Fruit fly (Drosophila melanogaster) whole organism, embryonic: ENCODE results near the gene Pex3.

Source experiments
- Atf-2 ChIP-seq: fragments of 200-800 bp; sonication (Bioruptor generic); optimal IDR thresholded peaks from 2 replicates; lab custom pipeline; 2016; ENCODE audit warnings: missing biosample characterization, missing genetic modification characterization
- B-H1 ChIP-seq: fragments of 200-800 bp; sonication (Bioruptor generic); IDR thresholded peaks from 3 replicates; pipeline ENCODE4 v1.3.6; 2022; ENCODE audit warnings: missing biosample characterization, missing genetic modification characterization
- B-H2 ChIP-seq: fragments of 200-800 bp; sonication (Bioruptor generic); optimal IDR thresholded peaks from 2 replicates; lab custom pipeline; 2018; ENCODE audit warnings: missing biosample characterization, mild to moderate bottlenecking, missing genetic modification characterization
- Bdp1 ChIP-seq: fragments of 200-800 bp; sonication (Bioruptor generic); optimal IDR thresholded peaks from 3 replicates; lab custom pipeline; 2016; ENCODE audit warnings: missing biosample characterization, missing genetic modification characterization
- CG10431 ChIP-seq: fragments of 200-800 bp; sonication (Bioruptor generic); optimal IDR thresholded peaks from 3 replicates; lab custom pipeline; 2018; ENCODE audit warnings: missing biosample characterization, mild to moderate bottlenecking, missing genetic modification characterization
- CG10543 ChIP-seq: fragments of 200-800 bp; sonication (Bioruptor generic); optimal IDR thresholded peaks from 3 replicates; lab custom pipeline; 2017; ENCODE audit warnings: missing biosample characterization, mild to moderate bottlenecking, missing genetic modification characterization, moderate library complexity
- CG11696 ChIP-seq: fragments of 200-800 bp; sonication (Bioruptor generic); IDR thresholded peaks from 2 replicates; pipeline ENCODE4 v1.3.6; 2022; ENCODE audit warnings: missing biosample characterization, missing genetic modification characterization
- CG12391 ChIP-seq: fragments of 200-800 bp; sonication (Bioruptor generic); optimal IDR thresholded peaks from 3 replicates; lab custom pipeline; 2018; ENCODE audit warnings: missing biosample characterization, mild to moderate bottlenecking, missing genetic modification characterization, moderate library complexity
- CG12744 ChIP-seq: fragments of 200-800 bp; sonication (Bioruptor generic); optimal IDR thresholded peaks from 2 replicates; lab custom pipeline; 2016; ENCODE audit warnings: missing biosample characterization, missing genetic modification characterization
- CG13624 ChIP-seq: fragments of 200-800 bp; sonication (Bioruptor generic); optimal IDR thresholded peaks from 2 replicates; lab custom pipeline; 2016; ENCODE audit warnings: missing biosample characterization, missing genetic modification characterization
- CG13775 ChIP-seq: fragments of 200-800 bp; sonication (Bioruptor generic); optimal IDR thresholded peaks from 3 replicates; lab custom pipeline; 2017; ENCODE audit warnings: missing biosample characterization, mild to moderate bottlenecking, missing genetic modification characterization
- CG17186 ChIP-seq: fragments of 200-800 bp; sonication (Bioruptor generic); optimal IDR thresholded peaks from 3 replicates; lab custom pipeline; 2017; ENCODE audit warnings: missing biosample characterization, missing genetic modification reagents, missing genetic modification characterization
- CG17359 ChIP-seq: fragments of 200-800 bp; sonication (Bioruptor generic); optimal IDR thresholded peaks from 3 replicates; lab custom pipeline; 2018; ENCODE audit warnings: missing biosample characterization, mild to moderate bottlenecking, missing genetic modification characterization, moderate library complexity
- CG18262 ChIP-seq: fragments of 200-800 bp; optimal IDR thresholded peaks from 3 replicates; lab custom pipeline; 2019; ENCODE audit warnings: missing biosample characterization, mild to moderate bottlenecking, missing genetic modification characterization, moderate library complexity
- CG34224 ChIP-seq: fragments of 200-800 bp; sonication (Bioruptor generic); IDR thresholded peaks from 3 replicates; pipeline ENCODE4 v1.3.6; 2022; ENCODE audit warnings: missing biosample characterization, missing genetic modification characterization; ENCODE audit not compliant: partially characterized antibody
- CG3995 ChIP-seq: fragments of 200-800 bp; sonication (Bioruptor generic); optimal IDR thresholded peaks from 3 replicates; lab custom pipeline; 2016; ENCODE audit warnings: missing biosample characterization, missing genetic modification characterization
- CG42726 ChIP-seq: fragments of 200-800 bp; sonication (Bioruptor generic); IDR thresholded peaks from 2 replicates; pipeline ENCODE4 v1.3.6; 2022; ENCODE audit warnings: missing biosample characterization, missing genetic modification characterization; ENCODE audit not compliant: partially characterized antibody
- CG4282 ChIP-seq: fragments of 200-800 bp; sonication (Bioruptor generic); optimal IDR thresholded peaks from 2 replicates; lab custom pipeline; 2016; ENCODE audit warnings: missing biosample characterization, missing genetic modification characterization
- CG7357 ChIP-seq: fragments of 200-800 bp; sonication (Bioruptor generic); IDR thresholded peaks from 3 replicates; pipeline ENCODE4 v1.3.6; 2022; ENCODE audit warnings: missing biosample characterization, missing genetic modification characterization
- CG7556 ChIP-seq: fragments of 200-800 bp; sonication (Bioruptor generic); optimal IDR thresholded peaks from 2 replicates; lab custom pipeline; 2017; ENCODE audit warnings: missing biosample characterization, mild to moderate bottlenecking, missing genetic modification characterization
- CG8388 ChIP-seq: fragments of 200-800 bp; sonication (Bioruptor generic); optimal IDR thresholded peaks from 2 replicates; lab custom pipeline; 2019; ENCODE audit warnings: missing biosample characterization, mild to moderate bottlenecking, missing genetic modification characterization, moderate library complexity
- CG8944 ChIP-seq: fragments of 200-800 bp; sonication (Bioruptor generic); optimal IDR thresholded peaks from 3 replicates; lab custom pipeline; 2016; ENCODE audit warnings: missing biosample characterization, missing genetic modification characterization
- Fer1 ChIP-seq: fragments of 200-800 bp; sonication (Bioruptor generic); optimal IDR thresholded peaks from 2 replicates; lab custom pipeline; 2017; ENCODE audit warnings: missing biosample characterization, mild to moderate bottlenecking, missing genetic modification characterization
- HLH4C ChIP-seq: fragments of 200-800 bp; sonication (Bioruptor generic); IDR thresholded peaks from 3 replicates; pipeline ENCODE4 v1.3.6; 2022; ENCODE audit warnings: missing biosample characterization, missing genetic modification characterization; ENCODE audit not compliant: partially characterized antibody
- Lhr ChIP-seq: fragments of 200-800 bp; sonication (Bioruptor generic); optimal IDR thresholded peaks from 3 replicates; lab custom pipeline; 2017; ENCODE audit warnings: mild to moderate bottlenecking, missing biosample characterization, missing genetic modification reagents, missing genetic modification characterization
- NfI ChIP-seq: fragments of 200-800 bp; sonication (Bioruptor generic); optimal IDR thresholded peaks from 3 replicates; lab custom pipeline; 2018; ENCODE audit warnings: missing biosample characterization, mild to moderate bottlenecking, missing genetic modification characterization, moderate library complexity
- PHDP ChIP-seq: fragments of 200-800 bp; sonication (Bioruptor generic); optimal IDR thresholded peaks from 3 replicates; lab custom pipeline; 2018; ENCODE audit warnings: missing biosample characterization, mild to moderate bottlenecking, missing genetic modification characterization, moderate library complexity
- Scr ChIP-seq: fragments of 200-800 bp; sonication (Bioruptor generic); IDR thresholded peaks from 2 replicates; pipeline ENCODE4 v1.3.6; 2022; ENCODE audit warnings: missing biosample characterization, missing genetic modification characterization; ENCODE audit not compliant: partially characterized antibody
- Ssrp ChIP-seq: fragments of 200-800 bp; sonication (Bioruptor generic); optimal IDR thresholded peaks from 2 replicates; lab custom pipeline; 2018; ENCODE audit warnings: missing biosample characterization, mild to moderate bottlenecking, missing genetic modification characterization, moderate library complexity
- dmrt11E ChIP-seq: fragments of 200-800 bp; sonication (Bioruptor generic); optimal IDR thresholded peaks from 3 replicates; lab custom pipeline; 2018; ENCODE audit warnings: missing biosample characterization, mild to moderate bottlenecking, missing genetic modification characterization, moderate library complexity
- fd64A ChIP-seq: fragments of 200-800 bp; sonication (Bioruptor generic); optimal IDR thresholded peaks from 3 replicates; lab custom pipeline; 2018; ENCODE audit warnings: missing biosample characterization, mild to moderate bottlenecking, missing genetic modification characterization
- grau ChIP-seq: fragments of 200-800 bp; optimal IDR thresholded peaks from 3 replicates; lab custom pipeline; 2019; ENCODE audit warnings: missing biosample characterization, mild to moderate bottlenecking, missing genetic modification characterization, moderate library complexity
- gro ChIP-seq: fragments of 200-800 bp; sonication (Bioruptor generic); optimal IDR thresholded peaks from 2 replicates; lab custom pipeline; 2016; ENCODE audit warnings: missing biosample characterization, missing genetic modification characterization
- gsb-n ChIP-seq: fragments of 200-800 bp; sonication (Bioruptor generic); optimal IDR thresholded peaks from 3 replicates; lab custom pipeline; 2018; ENCODE audit warnings: missing biosample characterization, mild to moderate bottlenecking, missing genetic modification characterization
- insv ChIP-seq, 2 experiments: fragments of 200-800 bp; sonication (Bioruptor generic); optimal IDR thresholded peaks; 3 replicates each; lab custom pipeline; 2016 to 2018; ENCODE audit warnings: missing biosample characterization in 2 of 2, missing genetic modification characterization in 2 of 2
- jumu ChIP-seq: fragments of 200-800 bp; sonication (Bioruptor generic); optimal IDR thresholded peaks from 3 replicates; lab custom pipeline; 2016; ENCODE audit warnings: missing biosample characterization, missing genetic modification characterization
- klu ChIP-seq: fragments of 200-800 bp; sonication (Bioruptor generic); IDR thresholded peaks from 2 replicates; pipeline ENCODE4 v1.3.6; 2022; ENCODE audit warnings: missing biosample characterization, missing genetic modification characterization
- lab ChIP-seq: fragments of 200-800 bp; sonication (Bioruptor generic); optimal IDR thresholded peaks from 3 replicates; lab custom pipeline; 2017; ENCODE audit warnings: missing biosample characterization, missing genetic modification characterization, mild to moderate bottlenecking, moderate library complexity, missing genetic modification reagents
- lbe ChIP-seq: fragments of 200-800 bp; sonication (Bioruptor generic); optimal IDR thresholded peaks from 2 replicates; lab custom pipeline; 2016; ENCODE audit warnings: missing biosample characterization, mild to moderate bottlenecking, missing genetic modification characterization
- pan ChIP-seq, 4 experiments: fragments of >200 bp in 3 of 4; fragments of 200-800 bp in 1 of 4; sonication (Bioruptor generic) in 1 of 4; optimal IDR thresholded peaks in 3 of 4; IDR thresholded peaks in 1 of 4; 2 replicates each; pipeline versions ENCODE4 v1.3.6 to Lab custom; 2017 to 2022; ENCODE audit warnings: missing biosample characterization in 2 of 4, missing genetic modification characterization in 2 of 4, mixed read lengths in 1 of 4
- pb ChIP-seq: fragments of 200-800 bp; sonication (Bioruptor generic); optimal IDR thresholded peaks from 3 replicates; lab custom pipeline; 2016; ENCODE audit warnings: missing biosample characterization, missing genetic modification characterization
- psq ChIP-seq: fragments of 200-800 bp; sonication (Bioruptor generic); optimal IDR thresholded peaks from 2 replicates; lab custom pipeline; 2017; ENCODE audit warnings: missing biosample characterization, missing genetic modification characterization
- pum ChIP-seq: fragments of 200-800 bp; sonication (Bioruptor generic); optimal IDR thresholded peaks from 2 replicates; lab custom pipeline; 2016; ENCODE audit warnings: missing biosample characterization, missing genetic modification characterization
- sob ChIP-seq: fragments of 200-800 bp; sonication (Bioruptor generic); IDR thresholded peaks from 2 replicates; pipeline ENCODE4 v1.3.6; 2022; ENCODE audit warnings: missing biosample characterization, missing genetic modification characterization
- stc ChIP-seq: fragments of 200-800 bp; sonication (Bioruptor generic); IDR thresholded peaks from 2 replicates; pipeline ENCODE4 v1.3.6; 2022; ENCODE audit warnings: missing biosample characterization, missing genetic modification characterization
- toy ChIP-seq: fragments of 200-800 bp; sonication (Bioruptor generic); IDR thresholded peaks from 2 replicates; pipeline ENCODE4 v1.3.6; 2022; ENCODE audit warnings: missing biosample characterization, missing genetic modification characterization
- trem ChIP-seq: fragments of 200-800 bp; optimal IDR thresholded peaks from 3 replicates; lab custom pipeline; 2019; ENCODE audit warnings: missing biosample characterization, mild to moderate bottlenecking, missing genetic modification characterization, moderate library complexity
- tx ChIP-seq: fragments of 200-800 bp; sonication (Bioruptor generic); optimal IDR thresholded peaks from 2 replicates; lab custom pipeline; 2016; ENCODE audit warnings: missing biosample characterization, missing genetic modification characterization
- wek ChIP-seq: fragments of 200-800 bp; sonication (Bioruptor generic); optimal IDR thresholded peaks from 3 replicates; lab custom pipeline; 2018; ENCODE audit warnings: missing biosample characterization, mild to moderate bottlenecking, missing genetic modification characterization, moderate library complexity

Gene Pex3

dm6 chr3L:15094589-15095288 is 49.4 kb upstream of the Pex3 start, which contains the start of the genes sstn, Plp and GlyRS (continued):
- TF ChIP-seq gsb-n (peak; percentile 38), HLH4C (GFP tag; lab: Robert Waterston, UW) (peak; percentile 50; the same call in 2 of the 3 replicates), B-H2 (GFP tag; lab: Kevin White, UChicago) (peak; percentile 14), CG7556 (GFP tag; lab: Kevin White, UChicago) (peak; percentile 51), CG8944 (GFP tag; lab: Kevin White, UChicago) (no peak), CG12391 (tag; lab: Kevin White, UChicago) (peak; percentile 65), Fer1 (GFP tag; lab: Kevin White, UChicago) (peak; percentile 32), stc (GFP tag; lab: Robert Waterston, UW) (no peak), psq (GFP tag; lab: Kevin White, UChicago) (no peak), CG17359 (no peak), CG7357 (no peak), CG11696 (GFP tag; lab: Robert Waterston, UW) (no peak), klu (GFP tag; lab: Robert Waterston, UW) (no peak), dmrt11E (peak; percentile 36), CG12744 (GFP tag; lab: Kevin White, UChicago) (no peak), CG17186 (no peak), pan (optimal IDR thresholded peaks at IDR 0.05; lab: Kevin White, UChicago) (no peak), pan (GFP tag; optimal IDR thresholded peaks at IDR 0.05 in 1 of 2, IDR thresholded peaks at IDR 0.05 in 1 of 2) (no peak), CG34224 (no peak), insv (GFP tag; optimal IDR thresholded peaks at IDR 0.05; lab: Kevin White, UChicago) (peak in 1 of 2 experiments; percentile 8), pb (GFP tag; lab: Kevin White, UChicago) (no peak), Ssrp (peak; percentile 12), grau (tag; lab: Kevin White, UChicago) (peak; percentile 57), gro (GFP tag; lab: Kevin White, UChicago) (no peak), CG8388 (no peak), Scr (GFP tag; lab: Robert Waterston, UW) (peak; percentile 45), pum (no peak), Lhr (GFP tag; lab: Kevin White, UChicago) (peak; percentile 1), B-H1 (GFP tag; lab: Robert Waterston, UW) (no peak), CG3995 (GFP tag; lab: Kevin White, UChicago) (peak; percentile 98), CG10431 (GFP tag; lab: Kevin White, UChicago) (peak; percentile 7), CG13624 (GFP tag; lab: Kevin White, UChicago) (no peak), Atf-2 (GFP tag; lab: Kevin White, UChicago) (no peak), fd64A (GFP tag; lab: Kevin White, UChicago) (no peak), CG10543 (GFP tag; lab: Kevin White, UChicago) (peak; percentile 46), CG42726 (GFP tag; lab: Robert Waterston, UW) (no peak), lbe (GFP tag; lab: Kevin White, UChicago) (peak; percentile 2), NfI (GFP tag; lab: Kevin White, UChicago) (peak; percentile 57), PHDP (peak; percentile 10), trem (tag; lab: Kevin White, UChicago) (peak; percentile 57), lab (GFP tag; lab: Kevin White, UChicago) (peak; percentile 66), toy (GFP tag; lab: Robert Waterston, UW) (no peak), CG18262 (tag; lab: Kevin White, UChicago) (peak; percentile 49), wek (GFP tag; lab: Kevin White, UChicago) (no peak), CG13775 (GFP tag; lab: Kevin White, UChicago) (peak; percentile 42), CG4282 (no peak), Bdp1 (GFP tag; lab: Kevin White, UChicago) (no peak), jumu (no peak), sob (no peak), tx (GFP tag; lab: Kevin White, UChicago) (no peak)
